Worm (Caenorhabditis elegans): ENCODE measurements around the gene gei-6.

gei-6 gene

ce11 chrV:7225894-7226293 is 4.8 kb downstream of the gei-6 start:
- no peak for TF ChIP-seq unc-62 (GFP tag; optimal IDR thresholded peaks at IDR 0.05)

- no peak for TF ChIP-seq unc-62 (GFP tag; optimal IDR thresholded peaks at IDR 0.05)
These were observed 5.7 kb downstream of the gei-6 start, which contains the start of gene fkb-3 for ce11 chrV:7224947-7225346. fkb-3 (plus strand) TSS chrV:7225223.

- no peak for TF ChIP-seq unc-62 (GFP tag; optimal IDR thresholded peaks at IDR 0.05)
These were observed 6.3 kb downstream of the gei-6 start for ce11 chrV:7224353-7224752.

- TF ChIP-seq unc-62 (GFP tag; optimal IDR thresholded peaks at IDR 0.05) = no peak
These were observed 6.7 kb downstream of the gei-6 start, which contains the start of gene C13F10.1 for ce11 chrV:7223941-7224340. C13F10.1 (plus strand) TSS chrV:7224078.

ce11 chrV:7223152-7223551 is 7.5 kb downstream of the gei-6 start, which contains the start of gene C13F10.7:
C13F10.7 (minus strand) TSS chrV:7223252.
- TF ChIP-seq unc-62 (GFP tag; optimal IDR thresholded peaks at IDR 0.05) = no peak

- no peak for TF ChIP-seq unc-62 (GFP tag; optimal IDR thresholded peaks at IDR 0.05)
These were observed 9.6 kb downstream of the gei-6 start, which contains the start of the genes C13F10.8, C13F10.6 and kxd-1 for ce11 chrV:7220973-7221519. C13F10.8 (minus strand) TSS chrV:7221023. C13F10.6 (minus strand) TSS chrV:7221039. kxd-1 (plus strand) TSS chrV:7221469.

ce11 chrV:7218988-7219387 is 11.7 kb downstream of the gei-6 start, which contains the start of gene C13F10.5:
C13F10.5 (minus strand) TSS chrV:7219088.
- no peak for TF ChIP-seq unc-62 (GFP tag; optimal IDR thresholded peaks at IDR 0.05)

ce11 chrV:7216016-7216415 is 14.6 kb downstream of the gei-6 start:
- TF ChIP-seq unc-62 (GFP tag; optimal IDR thresholded peaks at IDR 0.05) = no peak

- TF ChIP-seq unc-62 (GFP tag; optimal IDR thresholded peaks at IDR 0.05) = no peak
These were observed 15.8 kb downstream of the gei-6 start, which contains the start of gene soap-1 for ce11 chrV:7214802-7215201. soap-1 (minus strand) TSS chrV:7214902.

- TF ChIP-seq unc-62 (GFP tag; optimal IDR thresholded peaks at IDR 0.05) = no peak
These were observed 21.6 kb downstream of the gei-6 start for ce11 chrV:7209001-7209400.

ce11 chrV:7201353-7201752 is 29.3 kb downstream of the gei-6 start:
- no peak for TF ChIP-seq unc-62 (GFP tag; optimal IDR thresholded peaks at IDR 0.05)

ce11 chrV:7199932-7200331 is 30.7 kb downstream of the gei-6 start, which contains the start of gene F09G2.1:
F09G2.1 (plus strand) TSS chrV:7200232.
- no peak for TF ChIP-seq unc-62 (GFP tag; optimal IDR thresholded peaks at IDR 0.05)

ce11 chrV:7199077-7199476 is 31.6 kb downstream of the gei-6 start:
- TF ChIP-seq unc-62 (GFP tag; optimal IDR thresholded peaks at IDR 0.05) = no peak

ce11 chrV:7198403-7198802 is 32.2 kb downstream of the gei-6 start:
- no peak for TF ChIP-seq unc-62 (GFP tag; optimal IDR thresholded peaks at IDR 0.05)

- no peak for TF ChIP-seq unc-62 (GFP tag; optimal IDR thresholded peaks at IDR 0.05)
These were observed 33.6 kb downstream of the gei-6 start for ce11 chrV:7197036-7197435.

- no peak for TF ChIP-seq unc-62 (GFP tag; optimal IDR thresholded peaks at IDR 0.05)
These were observed 34.1 kb downstream of the gei-6 start, which contains the start of gene F09G2.2 for ce11 chrV:7196498-7196966. F09G2.2 (plus strand) TSS chrV:7196916.

- no peak for TF ChIP-seq unc-62 (GFP tag; optimal IDR thresholded peaks at IDR 0.05)
These were observed 34.6 kb downstream of the gei-6 start, which contains the start of gene attf-2 for ce11 chrV:7196037-7196436. attf-2 (minus strand) TSS chrV:7196137.
